Fruit fly (Drosophila melanogaster): Measurements from ENCODE around the gene Gba1a.

The Gba1a gene

DNA sequence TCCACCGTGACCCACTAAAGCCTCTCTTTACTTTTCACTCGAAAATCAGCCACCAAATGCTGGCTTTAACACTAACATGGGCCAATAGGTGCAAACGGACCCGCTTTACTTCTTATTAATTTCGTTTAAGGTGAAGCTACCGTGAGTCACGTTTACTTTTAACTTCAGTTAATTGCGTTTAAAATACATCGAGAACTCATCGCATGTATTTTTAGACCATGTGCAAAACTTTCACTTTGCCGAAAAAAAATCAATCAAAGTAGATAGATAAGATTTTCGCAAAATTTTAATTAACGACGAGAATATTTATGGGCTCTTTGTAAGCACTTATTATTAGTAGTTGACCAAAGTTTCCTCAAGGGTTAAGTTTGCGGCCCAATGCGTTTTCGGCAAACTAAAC lies 26.1 kb upstream of the Gba1a start (continued):
- no peak for TF ChIP-seq dsx (GFP tag; optimal IDR thresholded peaks at IDR 0.05; ENCODE audit: poor library complexity, severe bottlenecking)
- no peak for TF ChIP-seq Ets96B (tag; optimal IDR thresholded peaks at IDR 0.05)
- no peak for TF ChIP-seq CG7368 (GFP tag; optimal IDR thresholded peaks at IDR 0.05)
- TF ChIP-seq CG16779 (tag; optimal IDR thresholded peaks at IDR 0.05), result no peak
- no peak for TF ChIP-seq fkh (GFP tag; optimal IDR thresholded peaks at IDR 0.05)
- TF ChIP-seq net (GFP tag; optimal IDR thresholded peaks at IDR 0.05), result peak; percentile 37
- TF ChIP-seq CG8319 (GFP tag; optimal IDR thresholded peaks at IDR 0.05), result no peak
- TF ChIP-seq svp (GFP tag), result peak; percentile 76
- TF ChIP-seq Sox102F (GFP tag; optimal IDR thresholded peaks at IDR 0.05), result peak; percentile 42
- TF ChIP-seq CG8632 (GFP tag; optimal IDR thresholded peaks at IDR 0.05), result peak; percentile 22
- peak; percentile 86 for TF ChIP-seq Eip78C (GFP tag)
- no peak for TF ChIP-seq ss (GFP tag; optimal IDR thresholded peaks at IDR 0.05)
- no peak for TF ChIP-seq CG4318 (GFP tag; optimal IDR thresholded peaks at IDR 0.05)
- peak; percentile 55 for TF ChIP-seq Eip75B (GFP tag; optimal IDR thresholded peaks at IDR 0.05)
- TF ChIP-seq Met (GFP tag; optimal IDR thresholded peaks at IDR 0.05), result peak; percentile 32
- TF ChIP-seq Lpt (GFP tag; optimal IDR thresholded peaks at IDR 0.05), result no peak
- no peak for TF ChIP-seq spab (GFP tag; optimal IDR thresholded peaks at IDR 0.05)
- no peak for TF ChIP-seq Eip93F (GFP tag; optimal IDR thresholded peaks at IDR 0.05)
- TF ChIP-seq CG11762 (GFP tag; optimal IDR thresholded peaks at IDR 0.05; ENCODE audit: insufficient read depth), result no peak
- TF ChIP-seq Sox14 (GFP tag; optimal IDR thresholded peaks at IDR 0.05), result no peak
- TF ChIP-seq CG3032 (tag; optimal IDR thresholded peaks at IDR 0.05), result no peak
- TF ChIP-seq Hr38 (GFP tag; optimal IDR thresholded peaks at IDR 0.05), result no peak
- peak; percentile 58 for TF ChIP-seq CG32006 (GFP tag; optimal IDR thresholded peaks at IDR 0.05)
- peak; percentile 49 for TF ChIP-seq esn (GFP tag; optimal IDR thresholded peaks at IDR 0.05)
- no peak for TF ChIP-seq CG6854 (GFP tag; optimal IDR thresholded peaks at IDR 0.05)
- TF ChIP-seq eg (GFP tag; IDR thresholded peaks at IDR 0.05), result 0 out of 3 replicates have a peak, but pooled peaks have one; percentile 12
- TF ChIP-seq Hr39 (GFP tag; optimal IDR thresholded peaks at IDR 0.05), result peak; percentile 5
- no peak for TF ChIP-seq Ets21C (GFP tag; optimal IDR thresholded peaks at IDR 0.05)
- TF ChIP-seq CG11294 (GFP tag; IDR thresholded peaks at IDR 0.05), result no peak
- no peak for TF ChIP-seq CG9139 (GFP tag; optimal IDR thresholded peaks at IDR 0.05)
- TF ChIP-seq Smox (GFP tag; optimal IDR thresholded peaks at IDR 0.05), result peak; percentile 38
- TF ChIP-seq CG34406 (GFP tag; optimal IDR thresholded peaks at IDR 0.05), result peak; percentile 44
- TF ChIP-seq lz (GFP tag; optimal IDR thresholded peaks at IDR 0.05), result peak; percentile 25
- no peak for TF ChIP-seq CG6808 (GFP tag; optimal IDR thresholded peaks at IDR 0.05)
- TF ChIP-seq salr (GFP tag; optimal IDR thresholded peaks at IDR 0.05), result no peak
- TF ChIP-seq acj6 (GFP tag; optimal IDR thresholded peaks at IDR 0.05), result no peak
- no peak for TF ChIP-seq CG11902 (GFP tag; optimal IDR thresholded peaks at IDR 0.05)

DNA sequence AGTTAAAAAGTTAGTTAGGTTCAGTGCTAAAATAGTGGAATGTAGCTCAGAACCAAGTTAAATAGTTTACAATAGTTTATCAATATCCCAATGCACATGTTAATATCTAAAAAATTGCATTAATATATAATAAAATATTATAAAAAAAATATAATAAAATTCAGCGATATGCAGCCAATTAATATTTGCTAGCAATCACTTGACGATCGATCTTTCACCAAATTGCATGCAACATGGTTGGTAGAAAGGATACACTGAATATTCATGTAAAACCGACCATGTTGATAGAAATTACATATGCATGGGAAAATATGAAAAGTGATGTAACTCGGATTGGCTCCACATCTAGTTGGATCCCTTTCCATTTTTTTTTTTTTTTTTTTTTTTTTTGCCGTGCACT lies 24.8 kb upstream of the Gba1a start:
- peak; percentile 20 for TF ChIP-seq Hr4 (GFP tag; optimal IDR thresholded peaks at IDR 0.05)
- no peak for TF ChIP-seq CG11902 (GFP tag; optimal IDR thresholded peaks at IDR 0.05)
- TF ChIP-seq CG8632 (GFP tag; optimal IDR thresholded peaks at IDR 0.05), result no peak
- no peak for TF ChIP-seq salr (GFP tag; optimal IDR thresholded peaks at IDR 0.05)
- TF ChIP-seq eg (GFP tag; IDR thresholded peaks at IDR 0.05), result no peak; the same call in 2 of the 3 replicates
- TF ChIP-seq fd59A (GFP tag; optimal IDR thresholded peaks at IDR 0.05), result no peak
- no peak for TF ChIP-seq fkh (GFP tag; optimal IDR thresholded peaks at IDR 0.05)
- peak; percentile 42 for TF ChIP-seq CG3919 (GFP tag; optimal IDR thresholded peaks at IDR 0.05)
- TF ChIP-seq acj6 (GFP tag; optimal IDR thresholded peaks at IDR 0.05), result no peak
- TF ChIP-seq OdsH (GFP tag; optimal IDR thresholded peaks at IDR 0.05), result peak; percentile 26
- no peak for TF ChIP-seq Lpt (GFP tag; optimal IDR thresholded peaks at IDR 0.05)
- no peak for TF ChIP-seq CG16779 (tag; optimal IDR thresholded peaks at IDR 0.05)
- TF ChIP-seq svp (GFP tag), result no peak
- no peak for TF ChIP-seq CG6792 (GFP tag; optimal IDR thresholded peaks at IDR 0.05)
- no peak for TF ChIP-seq vri (GFP tag; optimal IDR thresholded peaks at IDR 0.05)
- no peak for TF ChIP-seq CG3032 (tag; optimal IDR thresholded peaks at IDR 0.05)
- peak; percentile 47 for TF ChIP-seq CG4318 (GFP tag; optimal IDR thresholded peaks at IDR 0.05)
- TF ChIP-seq Eip93F (GFP tag; optimal IDR thresholded peaks at IDR 0.05), result no peak
- no peak for TF ChIP-seq dsx (GFP tag; optimal IDR thresholded peaks at IDR 0.05; ENCODE audit: poor library complexity, severe bottlenecking)
- TF ChIP-seq Hr39 (GFP tag; optimal IDR thresholded peaks at IDR 0.05), result no peak
- TF ChIP-seq Hr38 (GFP tag; optimal IDR thresholded peaks at IDR 0.05), result no peak
- TF ChIP-seq Ets21C (GFP tag; optimal IDR thresholded peaks at IDR 0.05), result no peak
- TF ChIP-seq fd85E (GFP tag; optimal IDR thresholded peaks at IDR 0.05), result no peak
- TF ChIP-seq net (GFP tag; optimal IDR thresholded peaks at IDR 0.05), result no peak
- no peak for TF ChIP-seq CG9139 (GFP tag; optimal IDR thresholded peaks at IDR 0.05)
- TF ChIP-seq CG1621 (tag; optimal IDR thresholded peaks at IDR 0.05), result no peak
- TF ChIP-seq CG7368 (GFP tag; optimal IDR thresholded peaks at IDR 0.05), result no peak
- TF ChIP-seq CG31627 (GFP tag; optimal IDR thresholded peaks at IDR 0.05), result no peak
- TF ChIP-seq Smox (GFP tag; optimal IDR thresholded peaks at IDR 0.05), result no peak
- peak; percentile 74 for TF ChIP-seq CG32006 (GFP tag; optimal IDR thresholded peaks at IDR 0.05)
- no peak for TF ChIP-seq Sox102F (GFP tag; optimal IDR thresholded peaks at IDR 0.05)
- peak; percentile 78 for TF ChIP-seq Eip78C (GFP tag)
- no peak for TF ChIP-seq Ets96B (tag; optimal IDR thresholded peaks at IDR 0.05)
- TF ChIP-seq Gug (GFP tag; IDR thresholded peaks at IDR 0.05), result no peak

Measured in whole organism, prepupa.